Worm (Caenorhabditis elegans): ENCODE data around the gene T05H10.8.

ce11 chrII:8093914-8094313 is 35.0 kb downstream of the T05H10.8 start:
- TF ChIP-seq sea-1 (GFP tag; conservative IDR thresholded peaks at IDR 0.05) (no peak), tbx-11 (GFP tag; IDR thresholded peaks at IDR 0.05) (no peak), ama-1 (optimal IDR thresholded peaks at IDR 0.05) (no peak), pes-1 (GFP tag; IDR thresholded peaks at IDR 0.05) (no peak), ets-7 (tag; optimal IDR thresholded peaks at IDR 0.05) (no peak), tbx-37 (GFP tag; conservative IDR thresholded peaks at IDR 0.05) (no peak), hmg-4 (GFP tag; optimal IDR thresholded peaks at IDR 0.05) (no peak), flt-1 (GFP tag; IDR thresholded peaks at IDR 0.05) (no peak), tra-4 (tag; optimal IDR thresholded peaks at IDR 0.05) (no peak), scrt-1 (GFP tag; IDR thresholded peaks at IDR 0.05) (no peak), ceh-36 (tag; optimal IDR thresholded peaks at IDR 0.05) (no peak), F13C5.2 (tag; optimal IDR thresholded peaks at IDR 0.05) (no peak), B0310.2 (tag; optimal IDR thresholded peaks at IDR 0.05) (no peak)
